Comparison of ENCODE assay signal across 2 fruit fly cellular contexts in genomic region chr3R:14683928-14684327, dm6.
A peak's percentile ranks its signal among the peaks of the same experiment; 100 is the strongest.
TF ChIP-seq lines count a peak whose summit lies in the region.

No protein-coding gene starts in this region.

TF ChIP-seq in whole organism, embryonic, 481 proteins besides CTCF, POLR2A, EP300 and RAD21 (continued from another document and continues in another):
- no peak for TF ChIP-seq CG1233 (GFP tag; optimal IDR thresholded peaks at IDR 0.05; lab: Kevin White, UChicago)
- TF ChIP-seq hb (GFP tag; IDR thresholded peaks at IDR 0.05; lab: Robert Waterston, UW; ENCODE audit: partially characterized antibody), result no peak
- peak; percentile 30; the same call in 1 of the 3 replicates for TF ChIP-seq tgo (GFP tag; IDR thresholded peaks at IDR 0.05; lab: Robert Waterston, UW)
- no peak for TF ChIP-seq gem (tag; optimal IDR thresholded peaks at IDR 0.05; lab: Kevin White, UChicago)
- no peak for TF ChIP-seq CrebB (tag; optimal IDR thresholded peaks at IDR 0.05; lab: Kevin White, UChicago)
- TF ChIP-seq Hsf (GFP tag; optimal IDR thresholded peaks at IDR 0.05; lab: Kevin White, UChicago), result no peak
- TF ChIP-seq CG18476 (GFP tag; optimal IDR thresholded peaks at IDR 0.05; lab: Kevin White, UChicago), result no peak
- TF ChIP-seq CG7928 (GFP tag; optimal IDR thresholded peaks at IDR 0.05; lab: Kevin White, UChicago), result no peak
- TF ChIP-seq CG5953 (GFP tag; IDR thresholded peaks at IDR 0.05; lab: Robert Waterston, UW), result no peak
- no peak for TF ChIP-seq CG4404 (GFP tag; IDR thresholded peaks at IDR 0.05; lab: Robert Waterston, UW)
- 0 out of 2 replicates have a peak, but pooled peaks have one; percentile 11 for TF ChIP-seq Xrp1 (GFP tag; IDR thresholded peaks at IDR 0.05; lab: Robert Waterston, UW)
- TF ChIP-seq Fer2 (tag; optimal IDR thresholded peaks at IDR 0.05; lab: Kevin White, UChicago), result no peak
- no peak for TF ChIP-seq CG4617 (GFP tag; optimal IDR thresholded peaks at IDR 0.05; lab: Kevin White, UChicago; ENCODE audit: borderline replicate concordance)
- no peak for TF ChIP-seq CG9215 (GFP tag; IDR thresholded peaks at IDR 0.05; lab: Robert Waterston, UW)
- no peak for TF ChIP-seq dm (GFP tag; optimal IDR thresholded peaks at IDR 0.05; lab: Kevin White, UChicago)
- TF ChIP-seq Lhr (GFP tag; optimal IDR thresholded peaks at IDR 0.05; lab: Kevin White, UChicago), result no peak
- TF ChIP-seq maf-S (GFP tag; optimal IDR thresholded peaks at IDR 0.05; lab: Kevin White, UChicago), result no peak
- TF ChIP-seq CG9437 (GFP tag; optimal IDR thresholded peaks at IDR 0.05; lab: Kevin White, UChicago), result no peak
- TF ChIP-seq CG15696 (tag; optimal IDR thresholded peaks at IDR 0.05; lab: Kevin White, UChicago), result no peak
- TF ChIP-seq esg (GFP tag; conservative IDR thresholded peaks at IDR 0.05; lab: Robert Waterston, UW), result 0 out of 2 replicates have a peak, but pooled peaks have one; percentile 11
- TF ChIP-seq pfk (GFP tag; optimal IDR thresholded peaks at IDR 0.05; lab: Kevin White, UChicago), result no peak
- TF ChIP-seq CG17359 (tag; optimal IDR thresholded peaks at IDR 0.05; lab: Kevin White, UChicago), result no peak
- no peak for TF ChIP-seq grn (GFP tag; optimal IDR thresholded peaks at IDR 0.05; lab: Kevin White, UChicago)
- TF ChIP-seq CG32767 (GFP tag; IDR thresholded peaks at IDR 0.05; lab: Robert Waterston, UW), result no peak
- TF ChIP-seq ara (GFP tag; IDR thresholded peaks at IDR 0.05; lab: Robert Waterston, UW), result 0 out of 2 replicates have a peak, but pooled peaks have one; percentile 33
- TF ChIP-seq cas (GFP tag; IDR thresholded peaks at IDR 0.05; lab: Robert Waterston, UW), result no peak
- no peak for TF ChIP-seq Hr51 (GFP tag; optimal IDR thresholded peaks at IDR 0.05; lab: Kevin White, UChicago)
- peak; percentile 23 for TF ChIP-seq CG2712 (tag; optimal IDR thresholded peaks at IDR 0.05; lab: Kevin White, UChicago)
- no peak for TF ChIP-seq CG1602 (GFP tag; optimal IDR thresholded peaks at IDR 0.05; lab: Kevin White, UChicago)
- peak; percentile 34; the same call in 1 of the 3 replicates for TF ChIP-seq row (GFP tag; IDR thresholded peaks at IDR 0.05; lab: Robert Waterston, UW)
- no peak for TF ChIP-seq pan (optimal IDR thresholded peaks at IDR 0.05; lab: Kevin White, UChicago)
- TF ChIP-seq pan (GFP tag; optimal IDR thresholded peaks at IDR 0.05 in 1 of 2, IDR thresholded peaks at IDR 0.05 in 1 of 2), result peak in 1 of 2 experiments; percentile 38
- no peak for TF ChIP-seq CG18764 (GFP tag; optimal IDR thresholded peaks at IDR 0.05; lab: Kevin White, UChicago)
- 0 out of 3 replicates have a peak, but pooled peaks have one; percentile 17 for TF ChIP-seq otp (GFP tag; IDR thresholded peaks at IDR 0.05; lab: Robert Waterston, UW)
- TF ChIP-seq sim (GFP tag; IDR thresholded peaks at IDR 0.05; lab: Robert Waterston, UW), result no peak
- no peak for TF ChIP-seq gsb-n (tag; optimal IDR thresholded peaks at IDR 0.05; lab: Kevin White, UChicago)
- TF ChIP-seq zfh1 (GFP tag; IDR thresholded peaks at IDR 0.05; lab: Robert Waterston, UW), result no peak
- TF ChIP-seq salm (tag; optimal IDR thresholded peaks at IDR 0.05; lab: Kevin White, UChicago), result no peak
- TF ChIP-seq CG11696 (GFP tag; IDR thresholded peaks at IDR 0.05; lab: Robert Waterston, UW), result no peak
- TF ChIP-seq Med (GFP tag; lab: Kevin White, UChicago), result peak; percentile 25
- TF ChIP-seq mam (GFP tag; optimal IDR thresholded peaks at IDR 0.05; lab: Kevin White, UChicago), result no peak
- TF ChIP-seq NC2α (GFP tag; optimal IDR thresholded peaks at IDR 0.05; lab: Kevin White, UChicago), result no peak
- TF ChIP-seq CG15269 (tag; optimal IDR thresholded peaks at IDR 0.05; lab: Kevin White, UChicago), result no peak
- TF ChIP-seq so (GFP tag; IDR thresholded peaks at IDR 0.05; lab: Robert Waterston, UW), result 0 out of 3 replicates have a peak, but pooled peaks have one; percentile 25
- TF ChIP-seq Mrtf (GFP tag; IDR thresholded peaks at IDR 0.05; lab: Robert Waterston, UW), result no peak
- TF ChIP-seq CG18619 (GFP tag; optimal IDR thresholded peaks at IDR 0.05; lab: Kevin White, UChicago), result no peak
- TF ChIP-seq CG11504 (tag; optimal IDR thresholded peaks at IDR 0.05; lab: Kevin White, UChicago), result peak; percentile 4
- TF ChIP-seq knrl (GFP tag; IDR thresholded peaks at IDR 0.05; lab: Robert Waterston, UW; ENCODE audit: partially characterized antibody), result no peak
- 0 out of 2 replicates have a peak, but pooled peaks have one; percentile 32 for TF ChIP-seq CG32532 (GFP tag; IDR thresholded peaks at IDR 0.05; lab: Robert Waterston, UW)
- no peak for TF ChIP-seq Gug (GFP tag; IDR thresholded peaks at IDR 0.05; lab: Robert Waterston, UW)
- TF ChIP-seq CG18262 (tag; optimal IDR thresholded peaks at IDR 0.05; lab: Kevin White, UChicago), result peak; percentile 0
- no peak for TF ChIP-seq Mes4 (GFP tag; optimal IDR thresholded peaks at IDR 0.05; lab: Kevin White, UChicago)
- no peak for TF ChIP-seq lola (GFP tag; optimal IDR thresholded peaks at IDR 0.05; lab: Kevin White, UChicago)
- TF ChIP-seq MESR4 (GFP tag; optimal IDR thresholded peaks at IDR 0.05; lab: Kevin White, UChicago), result no peak
- TF ChIP-seq kay (GFP tag; optimal IDR thresholded peaks at IDR 0.05; lab: Kevin White, UChicago), result no peak
- no peak for TF ChIP-seq CG16779 (GFP tag; IDR thresholded peaks at IDR 0.05; lab: Robert Waterston, UW)
- no peak for TF ChIP-seq ac (GFP tag; optimal IDR thresholded peaks at IDR 0.05; lab: Kevin White, UChicago)
- peak; percentile 19; the same call in 1 of the 3 replicates for TF ChIP-seq B-H1 (GFP tag; IDR thresholded peaks at IDR 0.05; lab: Robert Waterston, UW)
- TF ChIP-seq Ptx1 (GFP tag; IDR thresholded peaks at IDR 0.05; lab: Robert Waterston, UW), result peak; percentile 36; the same call in 1 of the 2 replicates
- no peak for TF ChIP-seq CG13624 (GFP tag; optimal IDR thresholded peaks at IDR 0.05; lab: Kevin White, UChicago)
- TF ChIP-seq CG4424 (GFP tag; optimal IDR thresholded peaks at IDR 0.05; lab: Kevin White, UChicago), result no peak
- no peak for TF ChIP-seq Mad (GFP tag; optimal IDR thresholded peaks at IDR 0.05; lab: Kevin White, UChicago)
- TF ChIP-seq Xbp1 (GFP tag; optimal IDR thresholded peaks at IDR 0.05; lab: Kevin White, UChicago), result no peak
- TF ChIP-seq CG2202 (tag; optimal IDR thresholded peaks at IDR 0.05; lab: Kevin White, UChicago), result no peak
- no peak for TF ChIP-seq CG4820 (GFP tag; optimal IDR thresholded peaks at IDR 0.05; lab: Kevin White, UChicago)
- no peak for TF ChIP-seq CG31224 (GFP tag; IDR thresholded peaks at IDR 0.05; lab: Robert Waterston, UW)
- TF ChIP-seq CG17568 (GFP tag; optimal IDR thresholded peaks at IDR 0.05; lab: Kevin White, UChicago), result no peak

TF ChIP-seq in whole organism, prepupa, 60 proteins besides CTCF, POLR2A, EP300 and RAD21 (continued from another document):
- TF ChIP-seq ss (GFP tag; optimal IDR thresholded peaks at IDR 0.05; lab: Kevin White, UChicago) (peak in 1 of 2 experiments; percentile 78), Smox (GFP tag; optimal IDR thresholded peaks at IDR 0.05; lab: Kevin White, UChicago) (peak; percentile 42), CG4318 (GFP tag; optimal IDR thresholded peaks at IDR 0.05; lab: Kevin White, UChicago) (peak; percentile 51), CG6276 (GFP tag; optimal IDR thresholded peaks at IDR 0.05; lab: Kevin White, UChicago) (peak; percentile 56), spab (GFP tag; optimal IDR thresholded peaks at IDR 0.05; lab: Kevin White, UChicago) (no peak), achi (GFP tag; optimal IDR thresholded peaks at IDR 0.05; lab: Kevin White, UChicago) (peak; percentile 71), CG31627 (GFP tag; optimal IDR thresholded peaks at IDR 0.05; lab: Kevin White, UChicago) (peak; percentile 11), CG11294 (GFP tag; IDR thresholded peaks at IDR 0.05; lab: Robert Waterston, UW) (peak; percentile 56; the same call in 1 of the 2 replicates), Sox14 (GFP tag; optimal IDR thresholded peaks at IDR 0.05; lab: Kevin White, UChicago) (peak; percentile 28), CG10631 (GFP tag; optimal IDR thresholded peaks at IDR 0.05; lab: Kevin White, UChicago) (peak; percentile 48), CG6854 (GFP tag; optimal IDR thresholded peaks at IDR 0.05; lab: Kevin White, UChicago) (no peak), Hr38 (GFP tag; optimal IDR thresholded peaks at IDR 0.05; lab: Kevin White, UChicago) (no peak), Gug (GFP tag; IDR thresholded peaks at IDR 0.05; lab: Robert Waterston, UW) (peak; percentile 65), acj6 (GFP tag; optimal IDR thresholded peaks at IDR 0.05; lab: Kevin White, UChicago) (peak; percentile 48), dsx (GFP tag; optimal IDR thresholded peaks at IDR 0.05; lab: Kevin White, UChicago; ENCODE audit: poor library complexity, severe bottlenecking) (peak; percentile 59), Ets21C (GFP tag; optimal IDR thresholded peaks at IDR 0.05; lab: Kevin White, UChicago) (no peak), CG8319 (GFP tag; optimal IDR thresholded peaks at IDR 0.05; lab: Kevin White, UChicago) (no peak), CG1621 (tag; optimal IDR thresholded peaks at IDR 0.05; lab: Kevin White, UChicago) (no peak), Sox102F (GFP tag; optimal IDR thresholded peaks at IDR 0.05; lab: Kevin White, UChicago) (peak; percentile 43), CG6163 (GFP tag; IDR thresholded peaks at IDR 0.05; lab: Robert Waterston, UW) (peak; percentile 88), Ets96B (tag; optimal IDR thresholded peaks at IDR 0.05; lab: Kevin White, UChicago) (peak; percentile 79), eg (GFP tag; IDR thresholded peaks at IDR 0.05; lab: Robert Waterston, UW) (peak; percentile 92), Met (GFP tag; optimal IDR thresholded peaks at IDR 0.05; lab: Kevin White, UChicago) (peak; percentile 48), CG3919 (GFP tag; optimal IDR thresholded peaks at IDR 0.05; lab: Kevin White, UChicago) (peak; percentile 72), esn (GFP tag; optimal IDR thresholded peaks at IDR 0.05; lab: Kevin White, UChicago) (peak; percentile 53), dac (GFP tag; optimal IDR thresholded peaks at IDR 0.05; lab: Kevin White, UChicago) (peak; percentile 48), CG3032 (tag; optimal IDR thresholded peaks at IDR 0.05; lab: Kevin White, UChicago) (peak; percentile 31), Hr4 (GFP tag; optimal IDR thresholded peaks at IDR 0.05; lab: Kevin White, UChicago) (peak; percentile 76), CG32006 (GFP tag; optimal IDR thresholded peaks at IDR 0.05; lab: Kevin White, UChicago) (peak; percentile 81), CG9139 (GFP tag; optimal IDR thresholded peaks at IDR 0.05; lab: Kevin White, UChicago) (peak; percentile 38), Blimp-1 (GFP tag; optimal IDR thresholded peaks at IDR 0.05; lab: Kevin White, UChicago) (no peak), cyc (GFP tag; optimal IDR thresholded peaks at IDR 0.05; lab: Kevin White, UChicago) (peak; percentile 38), lz (GFP tag; optimal IDR thresholded peaks at IDR 0.05; lab: Kevin White, UChicago) (peak; percentile 52), Eip93F (GFP tag; optimal IDR thresholded peaks at IDR 0.05; lab: Kevin White, UChicago) (no peak), pdm3 (GFP tag; optimal IDR thresholded peaks at IDR 0.05; lab: Kevin White, UChicago) (peak; percentile 71), CG16779 (tag; optimal IDR thresholded peaks at IDR 0.05; lab: Kevin White, UChicago) (peak; percentile 22)
